Worm (Caenorhabditis elegans) whole organism, L3 larva: ENCODE data around the gene K09C8.8.

ENCODE experiments used
- aly-2 ChIP-seq: fragments of 150-350 bp; optimal IDR thresholded peaks from 2 replicates; lab custom pipeline; 2014; ENCODE audit warnings: missing biosample characterization, missing genetic modification characterization
- ceh-16 ChIP-seq: sonication (generic microtip); optimal IDR thresholded peaks from 2 replicates; lab custom pipeline; 2017; ENCODE audit warnings: missing biosample characterization, missing genetic modification characterization
- ceh-28 ChIP-seq: fragments of 150-350 bp; optimal IDR thresholded peaks from 2 replicates; lab custom pipeline; 2014; ENCODE audit warnings: missing biosample characterization, missing genetic modification reagents, missing genetic modification characterization
- ceh-82 ChIP-seq: fragments of 150-350 bp; optimal IDR thresholded peaks from 2 replicates; lab custom pipeline; 2014; ENCODE audit warnings: missing biosample characterization, missing genetic modification characterization
- egl-27 ChIP-seq: sonication (generic microtip); optimal IDR thresholded peaks from 4 replicates; lab custom pipeline; 2017; ENCODE audit warnings: missing biosample characterization, missing genetic modification reagents, missing genetic modification characterization
- egl-5 ChIP-seq: fragments of 150-350 bp; optimal IDR thresholded peaks from 2 replicates; lab custom pipeline; 2017; ENCODE audit warnings: missing biosample characterization, missing genetic modification reagents, missing genetic modification characterization, inconsistent platforms
- elt-2 ChIP-seq: sonication (generic microtip); optimal IDR thresholded peaks from 2 replicates; lab custom pipeline; 2016; ENCODE audit warnings: missing genetic modification reagents, mild to moderate bottlenecking, missing genetic modification characterization, missing compliant biosample characterization
- elt-3 ChIP-seq, 3 experiments: fragments of 150-350 bp in 1 of 3; sonication (generic microtip) in 2 of 3; optimal IDR thresholded peaks; 2 replicates in 2 of 3; 4 replicates in 1 of 3; lab custom pipeline; 2014 to 2017; ENCODE audit warnings: missing biosample characterization in 3 of 3, missing genetic modification characterization in 3 of 3
- fos-1 ChIP-seq: fragments of 150-350 bp; optimal IDR thresholded peaks from 2 replicates; lab custom pipeline; 2014; ENCODE audit warnings: missing biosample characterization, missing genetic modification characterization
- hmg-11 ChIP-seq: sonication (generic microtip); optimal IDR thresholded peaks from 2 replicates; lab custom pipeline; 2016; ENCODE audit warnings: missing genetic modification characterization, missing compliant biosample characterization
- lin-39 ChIP-seq: fragments of 150-350 bp; optimal IDR thresholded peaks from 2 replicates; lab custom pipeline; 2018; ENCODE audit warnings: missing biosample characterization, missing genetic modification reagents, missing genetic modification characterization
- lsy-12 ChIP-seq: sonication (generic microtip); optimal IDR thresholded peaks from 2 replicates; lab custom pipeline; 2016; ENCODE audit warnings: mild to moderate bottlenecking, missing genetic modification characterization, missing compliant biosample characterization
- mdl-1 ChIP-seq: fragments of 150-350 bp; optimal IDR thresholded peaks from 2 replicates; lab custom pipeline; 2014; ENCODE audit warnings: missing biosample characterization, missing genetic modification characterization
- nfya-1 ChIP-seq: sonication (generic microtip); optimal IDR thresholded peaks from 2 replicates; lab custom pipeline; 2017; ENCODE audit warnings: missing genetic modification characterization, mild to moderate bottlenecking, missing compliant biosample characterization, antibody characterized with exemption, moderate library complexity; ENCODE audit not compliant: insufficient read depth
- nhr-12 ChIP-seq: fragments of 150-350 bp; optimal IDR thresholded peaks from 2 replicates; lab custom pipeline; 2014; ENCODE audit warnings: missing biosample characterization, missing genetic modification characterization
- nhr-23 ChIP-seq: fragments of 150-350 bp; optimal IDR thresholded peaks from 2 replicates; lab custom pipeline; 2014; ENCODE audit warnings: missing biosample characterization, missing genetic modification reagents, missing genetic modification characterization
- nhr-237 ChIP-seq: fragments of 150-350 bp; optimal IDR thresholded peaks from 2 replicates; lab custom pipeline; 2014; ENCODE audit warnings: missing biosample characterization, missing genetic modification characterization
- nhr-25 ChIP-seq: sonication (generic microtip); optimal IDR thresholded peaks from 2 replicates; lab custom pipeline; 2017; ENCODE audit warnings: missing biosample characterization, missing genetic modification characterization
- nhr-28 ChIP-seq: fragments of 150-350 bp; optimal IDR thresholded peaks from 2 replicates; lab custom pipeline; 2014; ENCODE audit warnings: missing biosample characterization, missing genetic modification characterization
- nhr-43 ChIP-seq: sonication (generic microtip); optimal IDR thresholded peaks from 2 replicates; lab custom pipeline; 2016; ENCODE audit warnings: mild to moderate bottlenecking, missing genetic modification characterization, missing compliant biosample characterization; ENCODE audit not compliant: poor library complexity, severe bottlenecking
- nhr-67 ChIP-seq: fragments of 150-350 bp; optimal IDR thresholded peaks from 2 replicates; lab custom pipeline; 2014; ENCODE audit warnings: missing biosample characterization, missing genetic modification characterization
- nhr-76 ChIP-seq: fragments of 150-350 bp; sonication (generic microtip); optimal IDR thresholded peaks from 5 replicates; lab custom pipeline; 2014; ENCODE audit warnings: missing biosample characterization, missing genetic modification characterization
- pha-4 ChIP-seq: fragments of 150-350 bp; optimal IDR thresholded peaks from 2 replicates; lab custom pipeline; 2014; ENCODE audit warnings: missing biosample characterization, missing genetic modification reagents, missing genetic modification characterization
- pqm-1 ChIP-seq: fragments of 150-350 bp; optimal IDR thresholded peaks from 2 replicates; lab custom pipeline; 2017; ENCODE audit warnings: missing biosample characterization, missing genetic modification characterization, inconsistent platforms
- tbx-2 ChIP-seq: sonication (generic microtip); optimal IDR thresholded peaks from 2 replicates; lab custom pipeline; 2016; ENCODE audit warnings: mild to moderate bottlenecking, missing genetic modification characterization, missing compliant biosample characterization
- unc-39 ChIP-seq: sonication (generic microtip); optimal IDR thresholded peaks from 4 replicates; lab custom pipeline; 2017; ENCODE audit warnings: missing biosample characterization, missing genetic modification characterization
- unc-62 ChIP-seq: fragments of 150-350 bp; sonication (generic microtip); optimal IDR thresholded peaks from 4 replicates; lab custom pipeline; 2014; ENCODE audit warnings: missing biosample characterization, missing genetic modification reagents, missing genetic modification characterization
- zag-1 ChIP-seq: fragments of 150-350 bp; optimal IDR thresholded peaks from 2 replicates; lab custom pipeline; 2014; ENCODE audit warnings: missing biosample characterization, missing genetic modification characterization
- ztf-4 ChIP-seq: fragments of 150-350 bp; optimal IDR thresholded peaks from 2 replicates; lab custom pipeline; 2014; ENCODE audit warnings: missing biosample characterization, missing genetic modification characterization

Gene K09C8.8

ce11 chrX:10989286-10989685 lies 18.6 kb downstream of the K09C8.8 start:
- no peak for TF ChIP-seq nhr-76
- TF ChIP-seq fos-1 (tag; lab: Kevin White, UChicago) = no peak
- no peak for TF ChIP-seq lsy-12 (tag; lab: Kevin White, UChicago)
- no peak for TF ChIP-seq nhr-23 (tag; lab: Kevin White, UChicago)
- no peak for TF ChIP-seq nhr-43
- no peak for TF ChIP-seq nhr-67 (tag; lab: Kevin White, UChicago)
- no peak for TF ChIP-seq nfya-1 (tag; lab: Kevin White, UChicago)

DNA sequence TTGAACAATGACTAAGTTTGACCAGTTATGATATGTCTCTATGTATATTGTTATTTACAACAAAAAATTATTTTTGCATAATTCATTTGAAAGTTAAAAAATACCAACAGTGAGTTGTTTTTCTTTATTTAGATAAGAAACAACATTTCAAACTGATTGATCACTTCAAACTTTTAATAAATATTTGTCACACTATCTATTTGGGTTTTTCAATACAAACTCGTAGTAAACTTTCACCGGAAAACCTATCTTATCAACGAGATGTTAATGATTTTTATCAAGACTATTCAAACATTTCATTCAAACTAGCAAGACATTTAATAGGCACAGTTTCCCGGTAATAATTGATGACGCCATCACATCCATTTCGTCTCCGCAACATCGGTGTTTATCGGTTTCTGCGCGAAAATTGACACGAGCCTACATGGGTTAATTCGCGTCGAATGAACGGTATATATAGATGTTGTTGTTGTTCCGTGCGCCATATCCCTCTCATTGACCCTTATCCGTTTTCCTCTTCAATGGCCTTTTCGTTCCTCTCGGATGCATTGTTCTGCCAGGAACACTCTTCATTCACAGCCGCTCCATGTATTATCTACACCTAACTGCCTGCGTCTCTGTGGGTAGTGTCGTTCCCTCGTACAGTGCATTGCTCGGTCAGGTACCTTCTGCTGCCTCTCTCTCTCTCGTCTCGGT lies 19.6 kb downstream of the K09C8.8 start:
- TF ChIP-seq elt-2 (tag; lab: Kevin White, UChicago) (peak; percentile 57), nhr-76 (no peak), pha-4 (tag; lab: Kevin White, UChicago) (peak; percentile 31)

DNA sequence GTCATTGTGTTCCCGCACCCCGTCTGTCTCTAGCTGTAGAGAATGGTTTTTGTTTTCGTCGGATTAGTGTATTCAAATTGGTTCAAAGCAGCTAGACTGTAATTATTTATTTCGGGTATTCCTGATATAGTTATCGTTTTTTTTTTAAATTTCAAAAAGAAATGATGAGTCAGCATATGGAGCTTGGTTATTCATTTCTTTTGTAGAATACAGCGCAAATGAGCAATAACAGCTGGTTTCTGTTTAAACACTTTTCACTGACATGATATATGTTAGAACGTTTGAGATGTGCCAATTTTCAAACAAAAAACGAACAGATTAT lies 20.1 kb downstream of the K09C8.8 start:
- no peak for TF ChIP-seq fos-1 (tag; lab: Kevin White, UChicago)
- TF ChIP-seq ceh-28 (tag; lab: Kevin White, UChicago) = no peak
- no peak for TF ChIP-seq unc-62
- TF ChIP-seq ztf-4 (tag; lab: Kevin White, UChicago) = no peak
- no peak for TF ChIP-seq tbx-2 (tag; lab: Kevin White, UChicago)
- no peak for TF ChIP-seq nhr-76
- no peak for TF ChIP-seq nhr-25 (tag; lab: Kevin White, UChicago)
- no peak for TF ChIP-seq ceh-16
- TF ChIP-seq elt-2 (tag; lab: Kevin White, UChicago) = no peak
- TF ChIP-seq hmg-11 = no peak
- no peak for TF ChIP-seq lin-39 (tag; lab: Kevin White, UChicago)
- TF ChIP-seq ceh-82 = no peak
- no peak for TF ChIP-seq mdl-1 (tag; lab: Kevin White, UChicago)
- no peak for TF ChIP-seq nhr-28 (tag; lab: Kevin White, UChicago)
- no peak for TF ChIP-seq unc-39
- TF ChIP-seq nfya-1 (tag; lab: Kevin White, UChicago) = no peak
- TF ChIP-seq pha-4 (tag; lab: Kevin White, UChicago) = no peak
- TF ChIP-seq zag-1 (tag; lab: Kevin White, UChicago) = no peak

ce11 chrX:10991352-10992172 lies 20.8 kb downstream of the K09C8.8 start:
- TF ChIP-seq nhr-237 = no peak
- TF ChIP-seq nfya-1 (tag; lab: Kevin White, UChicago) = no peak
- TF ChIP-seq elt-3 (tag; optimal IDR thresholded peaks at IDR 0.05; lab: Kevin White, UChicago) = peak in 1 of 3 experiments; percentile 85
- TF ChIP-seq egl-5 (tag; lab: Kevin White, UChicago) = no peak
- no peak for TF ChIP-seq nhr-12 (tag; lab: Kevin White, UChicago)
- TF ChIP-seq pha-4 (tag; lab: Kevin White, UChicago) = peak; percentile 5

DNA sequence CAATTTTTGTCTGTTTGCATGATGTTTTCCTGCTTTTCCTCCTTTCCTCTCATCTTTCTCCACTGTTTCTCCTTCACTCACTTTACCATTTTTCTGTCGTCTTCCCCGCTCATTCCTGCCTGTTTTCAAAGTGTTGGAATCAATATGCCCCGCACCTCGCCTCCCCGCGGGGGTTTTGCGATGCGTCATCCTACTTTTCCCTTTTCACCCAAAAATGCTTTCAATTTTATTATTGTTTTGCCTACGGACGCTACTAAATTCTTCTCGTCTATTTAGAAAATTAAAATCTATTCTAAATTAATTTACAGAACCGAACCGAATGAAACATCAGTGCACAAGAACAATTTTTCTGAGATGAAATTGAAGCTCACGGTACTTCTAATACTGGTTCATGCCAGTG lies 21.4 kb downstream of the K09C8.8 start, which contains the start of gene ver-3:
Gene ver-3, plus strand, starts transcription at position 301 of the 400 bp plus-strand sequence.
- TF ChIP-seq nhr-12 (tag; lab: Kevin White, UChicago) = no peak
- no peak for TF ChIP-seq pqm-1
- TF ChIP-seq nhr-237 = no peak
- TF ChIP-seq fos-1 (tag; lab: Kevin White, UChicago) = no peak
- TF ChIP-seq ceh-16 = no peak
- TF ChIP-seq nhr-67 (tag; lab: Kevin White, UChicago) = no peak

- no peak for TF ChIP-seq nhr-67 (tag; lab: Kevin White, UChicago)
- TF ChIP-seq lin-39 (tag; lab: Kevin White, UChicago) = no peak
- TF ChIP-seq egl-27 (tag; lab: Kevin White, UChicago) = no peak
- no peak for TF ChIP-seq elt-2 (tag; lab: Kevin White, UChicago)
- peak; percentile 38 for TF ChIP-seq tbx-2 (tag; lab: Kevin White, UChicago)
- no peak for TF ChIP-seq mdl-1 (tag; lab: Kevin White, UChicago)
- TF ChIP-seq aly-2 (tag; lab: Kevin White, UChicago) = no peak
These were observed 28.4 kb downstream of the K09C8.8 start, which contains the start of gene F59F3.6 for ce11 chrX:10999176-10999575. Gene F59F3.6, minus strand, starts transcription at chrX:10999276.
